Worm (Caenorhabditis elegans): Measurements from ENCODE around the gene pqn-54.
A peak's percentile ranks its signal among the peaks of the same experiment; 100 is the strongest.

Gene pqn-54

DNA sequence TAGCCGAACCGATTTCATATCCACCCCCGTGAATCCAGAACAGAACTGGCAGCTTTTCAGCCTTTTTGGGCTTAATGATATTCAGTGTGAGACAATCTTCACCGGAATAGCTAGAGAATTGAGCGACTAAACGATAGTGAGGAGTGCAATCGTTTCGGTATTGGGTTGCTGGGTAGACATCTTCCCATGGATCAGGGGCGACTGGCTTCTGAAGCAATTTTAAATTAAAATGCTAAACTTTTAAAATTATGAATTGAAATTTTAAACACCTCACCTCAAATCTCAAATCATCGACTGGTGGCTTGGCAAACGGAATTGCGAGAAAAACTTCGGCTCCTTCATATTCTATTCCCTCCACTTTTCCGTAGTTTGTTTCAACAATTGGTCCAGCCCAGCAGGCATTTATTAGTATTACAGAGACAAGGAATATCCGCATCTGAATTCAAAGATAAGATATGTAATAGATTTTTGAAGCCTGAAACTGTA is 33.0 kb upstream of the pqn-54 start, which contains the start of gene ges-1:
Gene ges-1, minus strand, starts transcription at position 436 of the 486 bp plus-strand sequence.
- no peak for TF ChIP-seq ceh-28 (tag; optimal IDR thresholded peaks at IDR 0.05)
- no peak for TF ChIP-seq skn-1 (tag; optimal IDR thresholded peaks at IDR 0.05)
- TF ChIP-seq snpc-4 (tag; optimal IDR thresholded peaks at IDR 0.05) = no peak
- TF ChIP-seq fkh-2 (tag; optimal IDR thresholded peaks at IDR 0.05) = no peak
- no peak for TF ChIP-seq nhr-28 (tag; optimal IDR thresholded peaks at IDR 0.05)
- no peak for TF ChIP-seq nhr-237 (tag; optimal IDR thresholded peaks at IDR 0.05)
- TF ChIP-seq daf-12 (tag; optimal IDR thresholded peaks at IDR 0.05) = no peak
- no peak for TF ChIP-seq mml-1 (tag; optimal IDR thresholded peaks at IDR 0.05)
- TF ChIP-seq unc-39 (tag; optimal IDR thresholded peaks at IDR 0.05) = no peak
- no peak for TF ChIP-seq elt-1 (tag; optimal IDR thresholded peaks at IDR 0.05)
- no peak for TF ChIP-seq pqm-1 (tag; optimal IDR thresholded peaks at IDR 0.05)
- TF ChIP-seq eor-1 (tag; optimal IDR thresholded peaks at IDR 0.05) = no peak
- TF ChIP-seq ztf-4 (tag; optimal IDR thresholded peaks at IDR 0.05) = no peak
- no peak for TF ChIP-seq nhr-43 (tag; optimal IDR thresholded peaks at IDR 0.05; ENCODE audit: poor library complexity, severe bottlenecking)
- TF ChIP-seq nhr-11 (tag; optimal IDR thresholded peaks at IDR 0.05) = no peak
- TF ChIP-seq tbx-2 (tag; optimal IDR thresholded peaks at IDR 0.05) = no peak
- no peak for TF ChIP-seq nhr-25 (tag; optimal IDR thresholded peaks at IDR 0.05)
- TF ChIP-seq fos-1 (tag; optimal IDR thresholded peaks at IDR 0.05) = no peak

DNA sequence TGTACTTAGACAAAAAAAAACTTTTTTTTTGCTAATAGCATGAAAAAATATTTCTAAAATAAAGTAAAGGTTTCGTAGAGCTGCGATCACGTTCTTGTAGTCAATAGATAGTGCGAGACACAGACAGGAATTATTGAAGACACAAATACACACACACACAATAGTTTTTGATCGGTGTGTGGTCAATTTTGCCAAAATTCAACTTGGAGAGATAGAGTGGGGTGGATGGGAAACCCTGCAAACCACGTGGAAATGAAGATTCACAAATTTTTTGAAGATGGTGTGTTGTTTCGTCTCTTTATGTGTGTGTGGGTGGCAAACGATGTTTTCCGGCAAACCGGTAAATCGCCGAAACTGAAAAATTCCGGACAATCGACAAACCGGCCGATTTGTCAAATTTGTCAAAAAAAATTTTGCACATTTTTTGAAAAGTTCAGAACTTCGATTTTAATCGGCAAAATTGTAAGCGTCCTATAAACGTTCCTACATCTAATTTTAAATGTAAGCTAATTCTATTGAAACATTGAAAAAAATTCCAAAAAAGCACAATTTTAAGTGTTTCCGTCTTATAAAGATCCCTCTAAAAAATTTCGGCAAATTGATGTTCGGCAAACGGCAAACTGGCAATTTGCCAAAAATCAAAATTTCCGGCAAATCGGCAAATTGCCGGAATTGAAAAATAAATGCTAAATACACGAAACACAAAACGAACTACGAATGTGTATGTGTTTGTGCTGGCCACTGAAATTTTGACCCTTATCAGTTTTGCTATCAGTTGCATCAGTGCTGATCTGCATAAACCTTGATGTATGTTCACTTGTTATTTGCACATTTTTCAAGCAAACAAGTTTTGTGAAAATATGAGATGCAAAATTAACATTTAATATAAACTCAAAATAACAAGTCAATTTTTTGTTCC is 32.0 kb upstream of the pqn-54 start:
- TF ChIP-seq elt-2 (tag; optimal IDR thresholded peaks at IDR 0.05) = peak; percentile 69
- TF ChIP-seq pqm-1 (tag; optimal IDR thresholded peaks at IDR 0.05) = peak; percentile 30
- TF ChIP-seq ceh-9 (tag; optimal IDR thresholded peaks at IDR 0.05) = no peak

DNA sequence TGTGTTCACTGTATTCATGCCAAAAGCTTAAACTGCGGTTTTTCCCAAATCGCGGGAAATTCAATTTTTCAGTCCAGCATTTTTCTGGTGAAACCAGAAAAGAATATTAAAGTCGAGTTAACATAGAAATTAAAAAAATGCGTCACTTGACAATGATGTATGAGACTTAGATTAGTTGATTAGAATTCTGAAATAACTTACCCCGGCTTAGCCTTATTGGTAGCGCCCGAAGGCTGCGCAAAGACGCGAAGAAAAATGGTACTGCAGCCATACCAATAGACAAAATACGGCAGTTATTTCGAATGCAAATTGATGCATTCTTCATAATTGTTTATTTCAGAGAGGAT is 31.4 kb upstream of the pqn-54 start:
- TF ChIP-seq eor-1 (tag; optimal IDR thresholded peaks at IDR 0.05) = no peak
- no peak for TF ChIP-seq lin-39 (tag; optimal IDR thresholded peaks at IDR 0.05)
- TF ChIP-seq nhr-28 (tag; optimal IDR thresholded peaks at IDR 0.05) = no peak
- no peak for TF ChIP-seq mdl-1 (tag; optimal IDR thresholded peaks at IDR 0.05)
- no peak for TF ChIP-seq lsy-12 (tag; optimal IDR thresholded peaks at IDR 0.05)
- TF ChIP-seq egl-5 (tag; optimal IDR thresholded peaks at IDR 0.05) = no peak
- no peak for TF ChIP-seq ZK546.5 (tag; optimal IDR thresholded peaks at IDR 0.05)
- no peak for TF ChIP-seq mml-1 (tag; optimal IDR thresholded peaks at IDR 0.05)
- TF ChIP-seq pha-4 (tag; optimal IDR thresholded peaks at IDR 0.05) = no peak
- no peak for TF ChIP-seq daf-12 (tag; optimal IDR thresholded peaks at IDR 0.05)
- no peak for TF ChIP-seq elt-1 (tag; optimal IDR thresholded peaks at IDR 0.05)
- no peak for TF ChIP-seq pqm-1 (tag; optimal IDR thresholded peaks at IDR 0.05)
- TF ChIP-seq nhr-23 (tag; optimal IDR thresholded peaks at IDR 0.05) = no peak
- TF ChIP-seq elt-2 (tag; optimal IDR thresholded peaks at IDR 0.05) = no peak
- TF ChIP-seq jun-1 (tag; optimal IDR thresholded peaks at IDR 0.05) = no peak

DNA sequence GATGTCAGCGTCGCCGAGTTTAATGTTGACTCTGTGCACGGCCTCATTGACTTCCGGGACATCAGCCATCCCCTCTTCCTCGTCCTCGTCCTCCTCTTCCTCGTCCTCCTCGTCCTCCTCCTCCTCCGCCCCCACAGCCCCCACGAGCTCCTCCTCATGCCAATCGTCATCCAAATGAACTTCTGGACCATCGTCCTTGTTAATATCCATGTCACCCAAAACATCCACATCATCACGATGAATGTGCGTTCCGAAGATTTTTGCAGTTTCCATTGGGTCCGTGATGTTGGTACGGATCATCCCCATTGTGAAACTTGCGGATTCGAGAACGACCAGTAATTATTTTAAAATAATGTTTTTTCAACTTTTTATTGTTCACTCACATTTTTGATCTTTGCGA is 30.4 kb upstream of the pqn-54 start:
- no peak for TF ChIP-seq egl-5 (tag; optimal IDR thresholded peaks at IDR 0.05)
- no peak for TF ChIP-seq mdl-1 (tag; optimal IDR thresholded peaks at IDR 0.05)
- TF ChIP-seq nhr-12 (tag; optimal IDR thresholded peaks at IDR 0.05) = no peak
- no peak for TF ChIP-seq daf-12 (tag; optimal IDR thresholded peaks at IDR 0.05)
- TF ChIP-seq hmg-11 (tag; optimal IDR thresholded peaks at IDR 0.05) = no peak
- no peak for TF ChIP-seq ztf-4 (tag; optimal IDR thresholded peaks at IDR 0.05)
- no peak for TF ChIP-seq pha-4 (tag; optimal IDR thresholded peaks at IDR 0.05)
- TF ChIP-seq unc-39 (tag; optimal IDR thresholded peaks at IDR 0.05) = no peak
- TF ChIP-seq nhr-28 (tag; optimal IDR thresholded peaks at IDR 0.05) = no peak
- TF ChIP-seq egl-27 (tag; optimal IDR thresholded peaks at IDR 0.05) = no peak
- TF ChIP-seq ceh-9 (tag; optimal IDR thresholded peaks at IDR 0.05) = no peak

DNA sequence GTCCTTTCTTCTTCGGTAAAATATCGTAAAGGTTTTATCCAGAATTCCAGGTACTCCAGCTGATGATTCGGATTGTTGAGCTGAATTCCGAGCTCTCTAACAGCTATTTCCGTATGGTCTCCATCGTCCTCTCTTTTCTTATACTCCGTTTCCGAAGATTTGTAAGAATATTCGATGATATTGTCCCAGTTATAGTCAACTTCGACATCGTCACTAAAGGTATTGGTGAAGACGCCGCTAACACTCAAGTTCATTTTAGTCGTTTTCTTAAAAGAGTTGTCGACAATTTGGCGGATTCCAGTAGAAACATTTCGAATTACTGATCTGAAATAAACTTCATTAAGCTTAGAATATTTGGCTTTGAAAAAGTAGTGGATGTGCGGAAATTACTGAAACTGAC is 29.7 kb upstream of the pqn-54 start:
- TF ChIP-seq ceh-9 (tag; optimal IDR thresholded peaks at IDR 0.05) (no peak), pha-4 (tag; optimal IDR thresholded peaks at IDR 0.05) (no peak), nhr-25 (tag; optimal IDR thresholded peaks at IDR 0.05) (no peak), eor-1 (tag; optimal IDR thresholded peaks at IDR 0.05) (no peak), nhr-67 (tag; optimal IDR thresholded peaks at IDR 0.05) (no peak), elt-2 (tag; optimal IDR thresholded peaks at IDR 0.05) (no peak), ceh-16 (tag; optimal IDR thresholded peaks at IDR 0.05) (no peak), lsy-12 (tag; optimal IDR thresholded peaks at IDR 0.05) (no peak), fos-1 (tag; optimal IDR thresholded peaks at IDR 0.05) (no peak), unc-62 (GFP tag; optimal IDR thresholded peaks at IDR 0.05) (no peak), ztf-4 (tag; optimal IDR thresholded peaks at IDR 0.05) (no peak), elt-3 (tag; optimal IDR thresholded peaks at IDR 0.05) (no peak), fkh-2 (tag; optimal IDR thresholded peaks at IDR 0.05) (no peak), aly-2 (tag; optimal IDR thresholded peaks at IDR 0.05) (no peak), sea-2 (GFP tag; optimal IDR thresholded peaks at IDR 0.05) (no peak), nhr-28 (tag; optimal IDR thresholded peaks at IDR 0.05) (no peak), nhr-12 (tag; optimal IDR thresholded peaks at IDR 0.05) (no peak)

Measured in whole organism, L3 larva.